Worm (Caenorhabditis elegans) whole organism, midembryonic: Measurements from ENCODE around the gene rec-8.

Experiments
- cog-1 ChIP-seq: sonication (generic microtip); optimal IDR thresholded peaks from 2 replicates; lab custom pipeline; 2016; ENCODE audit warnings: missing genetic modification characterization, missing compliant biosample characterization
- flt-1 ChIP-seq: fragments of 200-800 bp; sonication (Bioruptor generic); IDR thresholded peaks from 2 replicates; pipeline ENCODE4 v1.3.6; 2022; ENCODE audit warnings: missing genetic modification characterization, missing compliant biosample characterization
- ref-1 ChIP-seq: fragments of 200-800 bp; sonication (Bioruptor generic); conservative IDR thresholded peaks from 2 replicates; pipeline ENCODE4 v1.3.6; 2022; ENCODE audit warnings: missing genetic modification reagents, missing genetic modification characterization, missing compliant biosample characterization
- ztf-23 ChIP-seq: fragments of 200-800 bp; sonication (Bioruptor generic); IDR thresholded peaks from 2 replicates; pipeline ENCODE4 v1.3.6; 2022; ENCODE audit warnings: missing genetic modification reagents, missing genetic modification characterization, missing compliant biosample characterization
- ztf-29 ChIP-seq: fragments of 200-800 bp; sonication (Bioruptor generic); IDR thresholded peaks from 2 replicates; pipeline ENCODE4 v1.3.6; 2022; ENCODE audit warnings: missing genetic modification reagents, missing genetic modification characterization, missing compliant biosample characterization

- TF ChIP-seq flt-1 (GFP tag; lab: Robert Waterston, UW) (no peak), ztf-29 (GFP tag; lab: Robert Waterston, UW) (no peak), ref-1 (GFP tag; lab: Robert Waterston, UW) (no peak), ztf-23 (GFP tag; lab: Robert Waterston, UW) (no peak), cog-1 (no peak)
Measured at ce11 chrIV:13304786-13305185, 48.2 kb downstream of the rec-8 start.
